Fruit fly (Drosophila melanogaster) whole organism, embryonic: ENCODE data around the gene GstO3.

ENCODE experiments used
- Atf-2 ChIP-seq: fragments of 200-800 bp; sonication (Bioruptor generic); optimal IDR thresholded peaks from 2 replicates; lab custom pipeline; 2016; ENCODE audit warnings: missing biosample characterization, missing genetic modification characterization
- Atf6 ChIP-seq: fragments of 200-800 bp; sonication (Bioruptor generic); IDR thresholded peaks from 2 replicates; pipeline ENCODE4 v1.3.6; 2022; ENCODE audit warnings: missing biosample characterization, missing genetic modification characterization
- B-H2 ChIP-seq: fragments of 200-800 bp; sonication (Bioruptor generic); optimal IDR thresholded peaks from 2 replicates; lab custom pipeline; 2018; ENCODE audit warnings: missing biosample characterization, mild to moderate bottlenecking, missing genetic modification characterization
- Bdp1 ChIP-seq: fragments of 200-800 bp; sonication (Bioruptor generic); optimal IDR thresholded peaks from 3 replicates; lab custom pipeline; 2016; ENCODE audit warnings: missing biosample characterization, missing genetic modification characterization
- CG10565 ChIP-seq: fragments of 200-800 bp; sonication (Bioruptor generic); optimal IDR thresholded peaks from 3 replicates; lab custom pipeline; 2016; ENCODE audit warnings: missing biosample characterization, mild to moderate bottlenecking, missing genetic modification characterization
- CG11696 ChIP-seq: fragments of 200-800 bp; sonication (Bioruptor generic); IDR thresholded peaks from 2 replicates; pipeline ENCODE4 v1.3.6; 2022; ENCODE audit warnings: missing biosample characterization, missing genetic modification characterization
- CG1233 ChIP-seq: fragments of 200-800 bp; sonication (Bioruptor generic); optimal IDR thresholded peaks from 4 replicates; lab custom pipeline; 2018; ENCODE audit warnings: missing biosample characterization, mild to moderate bottlenecking, missing genetic modification characterization
- CG12942 ChIP-seq: fragments of 200-800 bp; sonication (Bioruptor generic); optimal IDR thresholded peaks from 3 replicates; lab custom pipeline; 2016; ENCODE audit warnings: missing biosample characterization, missing genetic modification characterization
- CG14667 ChIP-seq: fragments of 200-800 bp; sonication (Bioruptor generic); IDR thresholded peaks from 2 replicates; pipeline ENCODE4 v1.3.6; 2022; ENCODE audit warnings: missing biosample characterization, missing genetic modification characterization
- CG1792 ChIP-seq: fragments of 200-800 bp; sonication (Bioruptor generic); optimal IDR thresholded peaks from 2 replicates; lab custom pipeline; 2016; ENCODE audit warnings: missing biosample characterization, missing genetic modification characterization
- CG1832 ChIP-seq: fragments of 200-800 bp; sonication (Bioruptor generic); optimal IDR thresholded peaks from 2 replicates; lab custom pipeline; 2017; ENCODE audit warnings: missing biosample characterization, mild to moderate bottlenecking, missing genetic modification characterization, inconsistent platforms
- CG18599 ChIP-seq: fragments of 200-800 bp; sonication (Bioruptor generic); optimal IDR thresholded peaks from 3 replicates; lab custom pipeline; 2017; ENCODE audit warnings: missing biosample characterization, missing genetic modification characterization, mild to moderate bottlenecking, moderate library complexity, missing genetic modification reagents
- CG18764 ChIP-seq: fragments of 200-800 bp; sonication (Bioruptor generic); optimal IDR thresholded peaks from 3 replicates; lab custom pipeline; 2016; ENCODE audit warnings: missing biosample characterization, missing genetic modification characterization
- CG30020 ChIP-seq: fragments of 200-800 bp; optimal IDR thresholded peaks from 2 replicates; lab custom pipeline; 2019; ENCODE audit warnings: missing biosample characterization, mild to moderate bottlenecking, missing genetic modification characterization, moderate library complexity
- CG3065 ChIP-seq: fragments of 200-800 bp; sonication (Bioruptor generic); optimal IDR thresholded peaks from 2 replicates; lab custom pipeline; 2016; ENCODE audit warnings: missing biosample characterization, missing genetic modification characterization
- CG31224 ChIP-seq: fragments of 200-800 bp; sonication (Bioruptor generic); IDR thresholded peaks from 2 replicates; pipeline ENCODE4 v1.3.6; 2022; ENCODE audit warnings: missing biosample characterization, missing genetic modification characterization
- CG34422 ChIP-seq: fragments of 200-800 bp; sonication (Bioruptor generic); IDR thresholded peaks from 3 replicates; pipeline ENCODE4 v1.3.6; 2022; ENCODE audit warnings: missing biosample characterization, missing genetic modification characterization
- CG8089 ChIP-seq: fragments of 200-800 bp; sonication (Bioruptor generic); optimal IDR thresholded peaks from 3 replicates; lab custom pipeline; 2016; ENCODE audit warnings: missing biosample characterization, missing genetic modification characterization
- CG8281 ChIP-seq: fragments of 200-800 bp; sonication (Bioruptor generic); optimal IDR thresholded peaks from 2 replicates; lab custom pipeline; 2018; ENCODE audit warnings: missing biosample characterization, mild to moderate bottlenecking, missing genetic modification characterization, moderate library complexity
- D19A ChIP-seq: fragments of 200-800 bp; optimal IDR thresholded peaks from 3 replicates; lab custom pipeline; 2019; ENCODE audit warnings: missing biosample characterization, mild to moderate bottlenecking, missing genetic modification characterization, moderate library complexity
- Dip2 ChIP-seq: fragments of 200-800 bp; sonication (Bioruptor generic); IDR thresholded peaks from 2 replicates; pipeline ENCODE4 v1.3.6; 2022; ENCODE audit warnings: missing biosample characterization, missing genetic modification characterization
- Dll ChIP-seq: fragments of 200-800 bp; sonication (Bioruptor generic); IDR thresholded peaks from 4 replicates; pipeline ENCODE4 v1.3.6; 2022; ENCODE audit warnings: missing biosample characterization, missing genetic modification characterization; ENCODE audit not compliant: partially characterized antibody
- Dp ChIP-seq: fragments of 200-800 bp; sonication (Bioruptor generic); optimal IDR thresholded peaks from 2 replicates; lab custom pipeline; 2018; ENCODE audit warnings: missing biosample characterization, mild to moderate bottlenecking, missing genetic modification characterization, moderate library complexity
- HLH3B ChIP-seq: fragments of 200-800 bp; sonication (Bioruptor generic); IDR thresholded peaks from 2 replicates; pipeline ENCODE4 v1.3.6; 2022; ENCODE audit warnings: missing biosample characterization, missing genetic modification characterization
- Myb ChIP-seq: fragments of 200-800 bp; sonication (Bioruptor generic); optimal IDR thresholded peaks from 2 replicates; lab custom pipeline; 2016; ENCODE audit warnings: missing biosample characterization, missing genetic modification characterization
- Nf-YB ChIP-seq: fragments of 200-800 bp; sonication (Bioruptor generic); optimal IDR thresholded peaks from 3 replicates; lab custom pipeline; 2019; ENCODE audit warnings: missing biosample characterization, mild to moderate bottlenecking, missing genetic modification characterization, moderate library complexity
- Side ChIP-seq: fragments of 200-800 bp; sonication (Bioruptor generic); optimal IDR thresholded peaks from 2 replicates; lab custom pipeline; 2016; ENCODE audit warnings: missing biosample characterization, missing genetic modification characterization
- Tbp ChIP-seq: fragments of >200 bp; optimal IDR thresholded peaks from 2 replicates; lab custom pipeline; 2018; ENCODE audit warnings: missing biosample characterization, missing genetic modification characterization
- ab ChIP-seq: fragments of 200-800 bp; sonication (Bioruptor generic); optimal IDR thresholded peaks from 2 replicates; lab custom pipeline; 2016; ENCODE audit warnings: missing biosample characterization, missing genetic modification characterization
- ac ChIP-seq: fragments of 200-800 bp; sonication (Bioruptor generic); optimal IDR thresholded peaks from 3 replicates; lab custom pipeline; 2017; ENCODE audit warnings: missing biosample characterization, mild to moderate bottlenecking, missing genetic modification characterization
- crol ChIP-seq: fragments of 200-800 bp; sonication (Bioruptor generic); IDR thresholded peaks from 2 replicates; pipeline ENCODE4 v1.3.6; 2022; ENCODE audit warnings: missing biosample characterization, missing genetic modification characterization
- emc ChIP-seq: fragments of 200-800 bp; sonication (Bioruptor generic); optimal IDR thresholded peaks from 2 replicates; lab custom pipeline; 2016; ENCODE audit warnings: missing biosample characterization, missing genetic modification characterization
- exex ChIP-seq: fragments of 200-800 bp; sonication (Bioruptor generic); optimal IDR thresholded peaks from 4 replicates; lab custom pipeline; 2018; ENCODE audit warnings: missing biosample characterization, mild to moderate bottlenecking, missing genetic modification characterization, moderate library complexity
- gem ChIP-seq: fragments of 200-800 bp; sonication (Bioruptor generic); optimal IDR thresholded peaks from 2 replicates; lab custom pipeline; 2019; ENCODE audit warnings: missing biosample characterization, mild to moderate bottlenecking, missing genetic modification characterization, moderate library complexity
- hbn ChIP-seq: fragments of 200-800 bp; sonication (Bioruptor generic); IDR thresholded peaks from 2 replicates; pipeline ENCODE4 v1.3.6; 2022; ENCODE audit warnings: missing biosample characterization, missing genetic modification characterization; ENCODE audit not compliant: partially characterized antibody
- insv ChIP-seq, 2 experiments: fragments of 200-800 bp; sonication (Bioruptor generic); optimal IDR thresholded peaks; 3 replicates each; lab custom pipeline; 2016 to 2018; ENCODE audit warnings: missing biosample characterization in 2 of 2, missing genetic modification characterization in 2 of 2
- jumu ChIP-seq: fragments of 200-800 bp; sonication (Bioruptor generic); optimal IDR thresholded peaks from 3 replicates; lab custom pipeline; 2016; ENCODE audit warnings: missing biosample characterization, missing genetic modification characterization
- kah ChIP-seq: fragments of 200-800 bp; sonication (Bioruptor generic); optimal IDR thresholded peaks from 2 replicates; lab custom pipeline; 2018; ENCODE audit warnings: missing biosample characterization, mild to moderate bottlenecking, missing genetic modification characterization
- knrl ChIP-seq: fragments of 200-800 bp; sonication (Bioruptor generic); IDR thresholded peaks from 3 replicates; pipeline ENCODE4 v1.3.6; 2022; ENCODE audit warnings: missing biosample characterization, missing genetic modification characterization; ENCODE audit not compliant: partially characterized antibody
- mirr ChIP-seq: fragments of 200-800 bp; sonication (Bioruptor generic); optimal IDR thresholded peaks from 3 replicates; lab custom pipeline; 2018; ENCODE audit warnings: missing biosample characterization, mild to moderate bottlenecking, missing genetic modification characterization
- mld ChIP-seq: fragments of 200-800 bp; sonication (Bioruptor generic); IDR thresholded peaks from 3 replicates; pipeline ENCODE4 v1.3.6; 2022; ENCODE audit warnings: missing biosample characterization, missing genetic modification characterization; ENCODE audit not compliant: partially characterized antibody
- pan ChIP-seq, 4 experiments: fragments of >200 bp in 3 of 4; fragments of 200-800 bp in 1 of 4; sonication (Bioruptor generic) in 1 of 4; optimal IDR thresholded peaks in 3 of 4; IDR thresholded peaks in 1 of 4; 2 replicates each; pipeline versions ENCODE4 v1.3.6 to Lab custom; 2017 to 2022; ENCODE audit warnings: missing biosample characterization in 2 of 4, missing genetic modification characterization in 2 of 4, mixed read lengths in 1 of 4
- peb ChIP-seq: fragments of 200-800 bp; sonication (Bioruptor generic); IDR thresholded peaks from 2 replicates; pipeline ENCODE4 v1.3.6; 2022; ENCODE audit warnings: missing biosample characterization, missing genetic modification characterization
- prd ChIP-seq, 3 experiments: fragments of >200 bp in 2 of 3; fragments of 200-800 bp in 1 of 3; sonication (Bioruptor generic) in 1 of 3; optimal IDR thresholded peaks in 2 of 3; IDR thresholded peaks in 1 of 3; 2 replicates in 2 of 3; 3 replicates in 1 of 3; pipeline versions ENCODE4 v1.3.6 to Lab custom; 2017 to 2022; ENCODE audit warnings: missing biosample characterization in 1 of 3, missing genetic modification characterization in 1 of 3
- psq ChIP-seq: fragments of 200-800 bp; sonication (Bioruptor generic); optimal IDR thresholded peaks from 2 replicates; lab custom pipeline; 2017; ENCODE audit warnings: missing biosample characterization, missing genetic modification characterization
- sens-2 ChIP-seq: fragments of 200-800 bp; sonication (Bioruptor generic); IDR thresholded peaks from 2 replicates; pipeline ENCODE4 v1.3.6; 2022; ENCODE audit warnings: missing biosample characterization, missing genetic modification characterization
- tin ChIP-seq: fragments of 200-800 bp; sonication (Bioruptor generic); optimal IDR thresholded peaks from 3 replicates; lab custom pipeline; 2016; ENCODE audit warnings: missing biosample characterization, missing genetic modification characterization
- tup ChIP-seq: fragments of 200-800 bp; sonication (Bioruptor generic); optimal IDR thresholded peaks from 2 replicates; lab custom pipeline; 2016; ENCODE audit warnings: missing biosample characterization, mild to moderate bottlenecking, missing genetic modification characterization, moderate library complexity
- wdn ChIP-seq: fragments of 200-800 bp; sonication (Bioruptor generic); IDR thresholded peaks from 2 replicates; pipeline ENCODE4 v1.3.6; 2022; ENCODE audit warnings: missing biosample characterization, missing genetic modification characterization

The GstO3 gene

DNA sequence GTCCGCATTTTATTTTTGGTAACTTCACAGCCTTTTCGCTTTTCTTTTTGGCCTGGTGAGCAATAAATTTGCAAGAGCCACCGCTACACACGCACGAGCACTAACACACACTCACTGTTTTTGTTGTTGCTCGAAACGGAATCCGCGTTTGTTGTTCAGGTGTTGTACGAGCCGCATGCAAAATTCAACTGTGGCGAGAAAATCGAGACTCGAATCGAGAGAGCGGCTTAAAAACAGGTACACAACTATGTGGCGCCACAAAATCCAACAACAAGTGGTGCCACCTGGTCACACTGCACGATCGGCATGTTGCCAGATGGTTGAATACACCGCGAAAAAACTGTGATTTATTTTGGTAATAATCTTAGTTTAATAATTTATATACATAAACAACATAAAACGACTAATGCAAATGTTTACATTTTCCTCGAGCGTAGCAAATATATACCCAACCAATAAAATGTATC, 11.7 kb upstream of the GstO3 start, which contains the start of gene CG43163 (continued):
- TF ChIP-seq ab (GFP tag; lab: Kevin White, UChicago), result no peak
- TF ChIP-seq CG12942 (GFP tag; lab: Kevin White, UChicago), result peak; percentile 54
- no peak for TF ChIP-seq pan (optimal IDR thresholded peaks at IDR 0.05; lab: Kevin White, UChicago)
- peak in 1 of 2 experiments; percentile 71 for TF ChIP-seq pan (GFP tag; optimal IDR thresholded peaks at IDR 0.05 in 1 of 2, IDR thresholded peaks at IDR 0.05 in 1 of 2)
- peak; percentile 17 for TF ChIP-seq CG30020 (tag; lab: Kevin White, UChicago)
- no peak for TF ChIP-seq CG1832 (GFP tag; lab: Kevin White, UChicago)
- no peak for TF ChIP-seq crol
- peak; percentile 63 for TF ChIP-seq Dp (GFP tag; lab: Kevin White, UChicago)
- no peak for TF ChIP-seq ac (GFP tag; lab: Kevin White, UChicago)
- TF ChIP-seq Myb (GFP tag; lab: Kevin White, UChicago), result peak; percentile 7
- peak; percentile 86 for TF ChIP-seq gem (tag; lab: Kevin White, UChicago)
- peak; percentile 55 for TF ChIP-seq D19A
- TF ChIP-seq B-H2, result peak; percentile 7
- peak; percentile 7 for TF ChIP-seq CG3065 (GFP tag; lab: Kevin White, UChicago)
- TF ChIP-seq hbn (GFP tag; lab: Robert Waterston, UW), result peak; percentile 32; the same call in 1 of the 2 replicates
- TF ChIP-seq wdn (GFP tag; lab: Robert Waterston, UW), result peak; percentile 57; the same call in 1 of the 2 replicates
- no peak for TF ChIP-seq Dip2 (GFP tag; lab: Robert Waterston, UW)
- TF ChIP-seq knrl (GFP tag; lab: Robert Waterston, UW), result peak; percentile 41; the same call in 1 of the 3 replicates
- no peak; the same call in 3 of the 4 replicates for TF ChIP-seq Dll
- no peak; the same call in 1 of the 2 replicates for TF ChIP-seq peb (GFP tag; lab: Robert Waterston, UW)
- peak; percentile 78 for TF ChIP-seq CG34422
- TF ChIP-seq mirr, result no peak
- no peak for TF ChIP-seq CG31224
- TF ChIP-seq CG8089 (GFP tag; lab: Kevin White, UChicago), result peak; percentile 50
- peak; percentile 69; the same call in 1 of the 2 replicates for TF ChIP-seq Atf6 (GFP tag; lab: Robert Waterston, UW)
- peak; percentile 19 for TF ChIP-seq Side (GFP tag; lab: Kevin White, UChicago)
- peak; percentile 10 for TF ChIP-seq Bdp1 (GFP tag; lab: Kevin White, UChicago)
- TF ChIP-seq jumu (GFP tag; lab: Kevin White, UChicago), result no peak
- 0 out of 2 replicates have a peak, but pooled peaks have one; percentile 30 for TF ChIP-seq CG11696 (GFP tag; lab: Robert Waterston, UW)
- TF ChIP-seq CG8281 (tag; lab: Kevin White, UChicago), result no peak
- TF ChIP-seq tin (GFP tag; lab: Kevin White, UChicago), result peak; percentile 70
- no peak for TF ChIP-seq CG10565 (GFP tag; lab: Kevin White, UChicago)
- TF ChIP-seq CG1233, result peak; percentile 52
- no peak for TF ChIP-seq CG1792
- peak; percentile 32 for TF ChIP-seq Atf-2 (GFP tag; lab: Kevin White, UChicago)
- TF ChIP-seq emc, result no peak
- no peak for TF ChIP-seq sens-2 (GFP tag; lab: Robert Waterston, UW)
- peak; percentile 54 for TF ChIP-seq CG18599 (GFP tag; lab: Kevin White, UChicago)
- TF ChIP-seq mld, result no peak
- TF ChIP-seq Tbp (GFP tag; lab: Kevin White, UChicago), result no peak
- peak; percentile 53 for TF ChIP-seq kah (GFP tag; lab: Kevin White, UChicago)
- peak; percentile 7 for TF ChIP-seq exex
- peak; percentile 22 for TF ChIP-seq tup (GFP tag; lab: Kevin White, UChicago)
- no peak for TF ChIP-seq prd (optimal IDR thresholded peaks at IDR 0.05; lab: Kevin White, UChicago)
- peak; percentile 77 for TF ChIP-seq prd (GFP tag; IDR thresholded peaks at IDR 0.05; lab: Robert Waterston, UW)
- TF ChIP-seq HLH3B, result peak; percentile 53; the same call in 1 of the 2 replicates
- peak; percentile 36 for TF ChIP-seq Nf-YB (GFP tag; lab: Kevin White, UChicago)
- peak; percentile 17 for TF ChIP-seq CG18764 (GFP tag; lab: Kevin White, UChicago)
- TF ChIP-seq CG14667 (GFP tag; lab: Robert Waterston, UW), result peak; percentile 21; the same call in 1 of the 2 replicates
- TF ChIP-seq psq (GFP tag; lab: Kevin White, UChicago), result no peak
- peak in 1 of 2 experiments; percentile 30 for TF ChIP-seq insv (GFP tag; optimal IDR thresholded peaks at IDR 0.05; lab: Kevin White, UChicago)
